Worm (Caenorhabditis elegans) whole organism, young adult: Measurements from ENCODE around the gene cdc-48.1.
A peak's percentile ranks its signal among the peaks of the same experiment; 100 is the strongest.

Source experiments
- B0261.1 ChIP-seq: sonication (generic microtip); optimal IDR thresholded peaks from 2 replicates; lab custom pipeline; 2016; ENCODE audit warnings: mild to moderate bottlenecking, missing genetic modification characterization, moderate library complexity, missing compliant biosample characterization
- B0336.3 ChIP-seq: fragments of 200-800 bp; sonication (Bioruptor generic); IDR thresholded peaks from 2 replicates; pipeline ENCODE4 v1.3.6; 2022; ENCODE audit warnings: missing genetic modification characterization, missing compliant biosample characterization
- D2030.7 ChIP-seq: fragments of 200-800 bp; sonication (Bioruptor generic); IDR thresholded peaks from 2 replicates; pipeline ENCODE4 v1.3.6; 2022; ENCODE audit warnings: missing genetic modification reagents, missing genetic modification characterization, missing compliant biosample characterization
- F10E7.11 ChIP-seq: sonication (generic microtip); optimal IDR thresholded peaks from 2 replicates; lab custom pipeline; 2017; ENCODE audit warnings: mild to moderate bottlenecking, missing genetic modification characterization, moderate library complexity, missing compliant biosample characterization
- F22D6.2 ChIP-seq: sonication (generic microtip); optimal IDR thresholded peaks from 2 replicates; lab custom pipeline; 2016; ENCODE audit warnings: mild to moderate bottlenecking, missing genetic modification characterization, missing compliant biosample characterization
- F57C9.4 ChIP-seq: sonication (generic microtip); optimal IDR thresholded peaks from 2 replicates; lab custom pipeline; 2017; ENCODE audit warnings: mild to moderate bottlenecking, missing genetic modification characterization, missing compliant biosample characterization
- T26A5.8 ChIP-seq: sonication (generic microtip); optimal IDR thresholded peaks from 2 replicates; lab custom pipeline; 2016; ENCODE audit warnings: missing genetic modification characterization, missing compliant biosample characterization
- Y53G8AR.9 ChIP-seq: fragments of 200-800 bp; sonication (Bioruptor generic); conservative IDR thresholded peaks from 2 replicates; pipeline ENCODE4 v1.3.6; 2022; ENCODE audit warnings: missing genetic modification reagents, missing genetic modification characterization, missing compliant biosample characterization
- Y56A3A.18 ChIP-seq: fragments of 200-800 bp; sonication (Bioruptor generic); IDR thresholded peaks from 2 replicates; pipeline ENCODE4 v1.3.6; 2022; ENCODE audit warnings: missing genetic modification reagents, missing genetic modification characterization, missing compliant biosample characterization
- Y67H2A.10 ChIP-seq: fragments of 200-800 bp; sonication (Bioruptor generic); conservative IDR thresholded peaks from 2 replicates; pipeline ENCODE4 v1.3.6; 2022; ENCODE audit warnings: missing genetic modification reagents, missing genetic modification characterization, missing compliant biosample characterization
- Y79H2A.3 ChIP-seq: fragments of 200-800 bp; sonication (Bioruptor generic); conservative IDR thresholded peaks from 2 replicates; pipeline ENCODE4 v1.3.6; 2022; ENCODE audit warnings: missing genetic modification reagents, missing genetic modification characterization, missing compliant biosample characterization
- akir-1 ChIP-seq: fragments of 200-800 bp; sonication (Bioruptor generic); optimal IDR thresholded peaks from 2 replicates; lab custom pipeline; 2018; ENCODE audit warnings: mild to moderate bottlenecking, missing genetic modification characterization, moderate library complexity, missing compliant biosample characterization
- attf-6 ChIP-seq: fragments of 200-800 bp; sonication (Bioruptor generic); IDR thresholded peaks from 2 replicates; pipeline ENCODE4 v1.3.6; 2022; ENCODE audit warnings: missing genetic modification reagents, missing genetic modification characterization, missing compliant biosample characterization
- bed-1 ChIP-seq: fragments of 200-800 bp; sonication (Bioruptor generic); IDR thresholded peaks from 2 replicates; pipeline ENCODE4 v1.3.6; 2022; ENCODE audit warnings: missing genetic modification reagents, missing genetic modification characterization, missing compliant biosample characterization
- bed-2 ChIP-seq: fragments of 200-800 bp; sonication (Bioruptor generic); IDR thresholded peaks from 2 replicates; pipeline ENCODE4 v1.3.6; 2022; ENCODE audit warnings: missing genetic modification reagents, missing genetic modification characterization, missing compliant biosample characterization
- ceh-27 ChIP-seq: fragments of 200-800 bp; sonication (Bioruptor generic); optimal IDR thresholded peaks from 2 replicates; lab custom pipeline; 2018; ENCODE audit warnings: mild to moderate bottlenecking, missing genetic modification characterization, moderate library complexity, missing compliant biosample characterization
- ceh-40 ChIP-seq: fragments of 200-800 bp; sonication (Bioruptor generic); IDR thresholded peaks from 2 replicates; pipeline ENCODE4 v1.3.6; 2022; ENCODE audit warnings: missing genetic modification characterization, missing compliant biosample characterization
- chd-7 ChIP-seq: sonication (generic microtip); optimal IDR thresholded peaks from 2 replicates; lab custom pipeline; 2016; ENCODE audit warnings: mild to moderate bottlenecking, missing genetic modification characterization, moderate library complexity, missing compliant biosample characterization
- die-1 ChIP-seq: sonication (generic microtip); optimal IDR thresholded peaks from 2 replicates; lab custom pipeline; 2016; ENCODE audit warnings: missing genotype, mild to moderate bottlenecking, missing genetic modification characterization, missing compliant biosample characterization
- dpl-1 ChIP-seq: fragments of 150-350 bp; optimal IDR thresholded peaks from 2 replicates; lab custom pipeline; 2014; ENCODE audit warnings: missing biosample characterization, missing genetic modification reagents, missing genetic modification characterization
- egl-18 ChIP-seq: fragments of 200-800 bp; sonication (Bioruptor generic); IDR thresholded peaks from 2 replicates; pipeline ENCODE4 v1.3.6; 2022; ENCODE audit warnings: missing genetic modification reagents, missing genetic modification characterization, missing compliant biosample characterization
- ekl-4 ChIP-seq: fragments of 200-800 bp; sonication (Bioruptor generic); IDR thresholded peaks from 2 replicates; pipeline ENCODE4 v1.3.6; 2022; ENCODE audit warnings: missing genetic modification reagents, missing genetic modification characterization, missing compliant biosample characterization
- hlh-12 ChIP-seq: sonication (generic microtip); optimal IDR thresholded peaks from 2 replicates; lab custom pipeline; 2016; ENCODE audit warnings: missing genetic modification characterization, missing compliant biosample characterization
- hlh-26 ChIP-seq: fragments of 200-800 bp; sonication (Bioruptor generic); conservative IDR thresholded peaks from 2 replicates; pipeline ENCODE4 v1.3.6; 2022; ENCODE audit warnings: missing genetic modification reagents, missing genetic modification characterization, missing compliant biosample characterization
- hmg-20 ChIP-seq: fragments of 200-800 bp; sonication (Bioruptor generic); IDR thresholded peaks from 2 replicates; pipeline ENCODE4 v1.3.6; 2022; ENCODE audit warnings: missing genetic modification reagents, missing genetic modification characterization, missing compliant biosample characterization
- lin-26 ChIP-seq: fragments of 200-800 bp; sonication (Bioruptor generic); IDR thresholded peaks from 2 replicates; pipeline ENCODE4 v1.3.6; 2022; ENCODE audit warnings: missing genetic modification reagents, missing genetic modification characterization, missing compliant biosample characterization
- lin-35 ChIP-seq, 3 experiments: fragments of 150-350 bp in 2 of 3; sonication (generic microtip) in 1 of 3; optimal IDR thresholded peaks; 2 replicates each; lab custom pipeline; 2014 to 2018; ENCODE audit warnings: missing biosample characterization in 3 of 3, missing genetic modification characterization in 3 of 3, missing genetic modification reagents in 3 of 3
- lin-54 ChIP-seq: fragments of 200-800 bp; sonication (Bioruptor generic); optimal IDR thresholded peaks from 2 replicates; lab custom pipeline; 2018; ENCODE audit warnings: mild to moderate bottlenecking, missing genetic modification characterization, missing compliant biosample characterization
- lsl-1 ChIP-seq: fragments of 200-800 bp; sonication (Bioruptor generic); optimal IDR thresholded peaks from 2 replicates; lab custom pipeline; 2018; ENCODE audit warnings: mild to moderate bottlenecking, missing genetic modification characterization, moderate library complexity, missing compliant biosample characterization
- madf-3 ChIP-seq: fragments of 200-800 bp; sonication (Bioruptor generic); IDR thresholded peaks from 2 replicates; pipeline ENCODE4 v1.3.6; 2022; ENCODE audit warnings: missing genetic modification reagents, missing genetic modification characterization, missing compliant biosample characterization
- madf-8 ChIP-seq: fragments of 200-800 bp; sonication (Bioruptor generic); conservative IDR thresholded peaks from 2 replicates; pipeline ENCODE4 v1.3.6; 2022; ENCODE audit warnings: missing genetic modification reagents, missing genetic modification characterization, missing compliant biosample characterization
- mes-4 ChIP-seq: sonication (generic microtip); optimal IDR thresholded peaks from 2 replicates; lab custom pipeline; 2016; ENCODE audit warnings: missing genotype, missing genetic modification characterization, missing compliant biosample characterization
- nfyb-1 ChIP-seq: fragments of 200-800 bp; sonication (Bioruptor generic); IDR thresholded peaks from 2 replicates; pipeline ENCODE4 v1.3.6; 2022; ENCODE audit warnings: missing genetic modification reagents, missing genetic modification characterization, missing compliant biosample characterization
- nhr-120 ChIP-seq: fragments of 200-800 bp; sonication (Bioruptor generic); IDR thresholded peaks from 2 replicates; pipeline ENCODE4 v1.3.6; 2022; ENCODE audit warnings: missing genetic modification characterization, missing compliant biosample characterization
- nhr-27 ChIP-seq: fragments of 200-800 bp; sonication (Bioruptor generic); optimal IDR thresholded peaks from 2 replicates; lab custom pipeline; 2018; ENCODE audit warnings: mild to moderate bottlenecking, missing genetic modification characterization, moderate library complexity, missing compliant biosample characterization
- pbrm-1 ChIP-seq: fragments of 200-800 bp; sonication (Bioruptor generic); IDR thresholded peaks from 2 replicates; pipeline ENCODE4 v1.3.6; 2022; ENCODE audit warnings: missing genetic modification reagents, missing genetic modification characterization, missing compliant biosample characterization
- rec-8 ChIP-seq, 2 experiments: sonication (generic microtip); optimal IDR thresholded peaks; 2 replicates each; lab custom pipeline; 2016; ENCODE audit warnings: mild to moderate bottlenecking in 2 of 2, missing genetic modification characterization in 2 of 2, missing genetic modification reagents in 2 of 2, missing genotype in 2 of 2, missing biosample characterization in 1 of 2, missing compliant biosample characterization in 1 of 2, moderate library complexity in 1 of 2
- rpc-1 ChIP-seq, 2 experiments: fragments of 150-350 bp in 1 of 2; sonication (generic microtip) in 1 of 2; optimal IDR thresholded peaks; 2 replicates each; lab custom pipeline; 2014 to 2018; ENCODE audit warnings: missing biosample characterization in 1 of 2, missing genetic modification characterization in 1 of 2, missing genetic modification reagents in 1 of 2, missing genotype in 1 of 2
- snpc-1.3 ChIP-seq: sonication (generic microtip); optimal IDR thresholded peaks from 2 replicates; lab custom pipeline; 2017; ENCODE audit warnings: missing genetic modification characterization, mild to moderate bottlenecking, missing compliant biosample characterization, antibody characterized with exemption, moderate library complexity, missing genotype, missing genetic modification reagents; ENCODE audit not compliant: insufficient read depth
- snpc-3.4 ChIP-seq: sonication (generic microtip); optimal IDR thresholded peaks from 2 replicates; lab custom pipeline; 2017; ENCODE audit warnings: missing genetic modification characterization, mild to moderate bottlenecking, missing compliant biosample characterization, antibody characterized with exemption, moderate library complexity, missing genotype, missing genetic modification reagents
- sptf-2 ChIP-seq: fragments of 200-800 bp; sonication (Bioruptor generic); optimal IDR thresholded peaks from 2 replicates; lab custom pipeline; 2018; ENCODE audit warnings: mild to moderate bottlenecking, missing genetic modification characterization, missing compliant biosample characterization
- tbx-9 ChIP-seq: sonication (generic microtip); optimal IDR thresholded peaks from 2 replicates; lab custom pipeline; 2016; ENCODE audit warnings: borderline replicate concordance, missing genetic modification characterization, inconsistent platforms, missing compliant biosample characterization
- tlf-1 ChIP-seq: fragments of 200-800 bp; sonication (Bioruptor generic); optimal IDR thresholded peaks from 2 replicates; lab custom pipeline; 2018; ENCODE audit warnings: mild to moderate bottlenecking, missing genetic modification characterization, missing compliant biosample characterization
- unc-62 ChIP-seq: fragments of 150-350 bp; optimal IDR thresholded peaks from 2 replicates; lab custom pipeline; 2014; ENCODE audit warnings: missing biosample characterization, missing genetic modification reagents, missing genetic modification characterization
- ztf-22 ChIP-seq: fragments of 200-800 bp; sonication (Bioruptor generic); optimal IDR thresholded peaks from 2 replicates; lab custom pipeline; 2018; ENCODE audit warnings: mild to moderate bottlenecking, missing genetic modification characterization, moderate library complexity, missing compliant biosample characterization
- ztf-25 ChIP-seq: fragments of 200-800 bp; sonication (Bioruptor generic); IDR thresholded peaks from 2 replicates; pipeline ENCODE4 v1.3.6; 2022; ENCODE audit warnings: missing genetic modification reagents, missing genetic modification characterization, missing compliant biosample characterization

Gene cdc-48.1

DNA sequence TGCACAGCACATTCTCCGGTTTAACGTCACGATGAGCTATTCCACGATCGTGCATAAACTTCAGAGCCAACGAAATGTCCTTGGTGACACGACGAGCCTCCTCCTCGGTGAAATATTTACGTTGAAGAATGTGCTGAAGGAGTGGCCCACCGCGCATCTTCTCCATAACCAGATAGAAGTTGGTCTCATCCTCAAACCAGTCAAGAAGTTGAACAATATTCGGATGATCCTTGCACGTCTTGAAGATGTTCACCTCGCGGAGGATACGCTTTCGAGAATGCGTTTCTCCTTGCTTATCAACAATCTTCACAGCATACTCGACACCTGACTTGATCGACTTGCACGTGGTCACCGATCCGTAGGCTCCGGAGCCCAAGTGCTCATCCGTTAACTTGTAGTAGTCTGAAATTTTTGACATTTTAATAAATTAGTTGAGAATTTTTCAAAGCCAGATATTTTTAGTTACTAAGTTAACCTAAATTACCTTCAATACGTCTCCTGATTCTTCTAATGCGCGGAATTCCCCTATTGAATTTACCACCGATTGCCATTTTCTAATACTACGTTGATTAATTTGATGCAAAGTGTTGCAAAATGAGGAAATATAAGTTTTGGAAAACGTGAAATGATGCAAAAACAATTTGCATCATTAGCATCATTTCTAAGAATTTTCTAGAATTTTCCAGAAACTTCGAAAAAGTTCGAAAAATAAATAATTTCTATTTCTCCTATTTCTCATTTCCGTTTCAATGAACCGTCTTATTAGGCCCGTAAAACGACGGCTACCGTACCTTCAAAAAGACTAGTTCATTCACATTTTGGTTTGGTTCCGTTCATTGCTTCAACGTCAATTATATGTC, 17.1 kb downstream of the cdc-48.1 start (continued):
- TF ChIP-seq lin-35 (GFP tag; optimal IDR thresholded peaks at IDR 0.05; lab: Kevin White, UChicago) (peak in 1 of 3 experiments; percentile 20), hlh-12 (tag; lab: Kevin White, UChicago) (no peak), dpl-1 (GFP tag; lab: Kevin White, UChicago) (no peak), snpc-3.4 (tag; lab: Kevin White, UChicago) (no peak), T26A5.8 (tag; lab: Kevin White, UChicago) (no peak), Y79H2A.3 (GFP tag; lab: Robert Waterston, UW) (0 out of 2 replicates have a peak, but pooled peaks have one; percentile 8), D2030.7 (GFP tag; lab: Robert Waterston, UW) (no peak), bed-2 (GFP tag; lab: Robert Waterston, UW) (no peak), sptf-2 (no peak), bed-1 (no peak), attf-6 (GFP tag; lab: Robert Waterston, UW) (0 out of 2 replicates have a peak, but pooled peaks have one; percentile 26), hmg-20 (GFP tag; lab: Robert Waterston, UW) (no peak; the same call in 1 of the 2 replicates), Y56A3A.18 (GFP tag; lab: Robert Waterston, UW) (no peak; the same call in 1 of the 2 replicates), nfyb-1 (GFP tag; lab: Robert Waterston, UW) (peak; percentile 73), ceh-27 (no peak), F10E7.11 (tag; lab: Kevin White, UChicago) (no peak), Y67H2A.10 (GFP tag; lab: Robert Waterston, UW) (no peak), akir-1 (GFP tag; lab: Kevin White, UChicago) (no peak), tlf-1 (GFP tag; lab: Kevin White, UChicago) (peak; percentile 39), ekl-4 (GFP tag; lab: Robert Waterston, UW) (peak; percentile 27; the same call in 1 of the 2 replicates), madf-3 (GFP tag; lab: Robert Waterston, UW) (peak; percentile 70), hlh-26 (GFP tag; lab: Robert Waterston, UW) (no peak), lin-26 (peak; percentile 82), madf-8 (GFP tag; lab: Robert Waterston, UW) (no peak), rec-8 (tag; optimal IDR thresholded peaks at IDR 0.05; lab: Kevin White, UChicago) (no peak), ztf-25 (GFP tag; lab: Robert Waterston, UW) (no peak), F22D6.2 (tag; lab: Kevin White, UChicago) (no peak), lsl-1 (GFP tag; lab: Kevin White, UChicago) (no peak), ceh-40 (GFP tag; lab: Robert Waterston, UW) (no peak), nhr-27 (no peak), snpc-1.3 (tag; lab: Kevin White, UChicago) (no peak), lin-54 (GFP tag; lab: Kevin White, UChicago) (no peak), B0336.3 (GFP tag; lab: Robert Waterston, UW) (peak; percentile 3; the same call in 1 of the 2 replicates), egl-18 (no peak), F57C9.4 (tag; lab: Kevin White, UChicago) (no peak), die-1 (tag; lab: Kevin White, UChicago) (no peak), rpc-1 (optimal IDR thresholded peaks at IDR 0.05; lab: Kevin White, UChicago) (peak; percentile 12), rpc-1 (tag; optimal IDR thresholded peaks at IDR 0.05; lab: Kevin White, UChicago) (no peak), unc-62 (GFP tag; lab: Kevin White, UChicago) (no peak), Y53G8AR.9 (GFP tag; lab: Robert Waterston, UW) (peak; percentile 32; the same call in 1 of the 2 replicates), nhr-120 (no peak), chd-7 (peak; percentile 17), B0261.1 (tag; lab: Kevin White, UChicago) (no peak), pbrm-1 (GFP tag; lab: Robert Waterston, UW) (peak; percentile 59; the same call in 1 of the 2 replicates), tbx-9 (tag; lab: Kevin White, UChicago) (no peak), mes-4 (no peak), ztf-22 (GFP tag; lab: Kevin White, UChicago) (no peak)
